Worm (Caenorhabditis elegans): Measurements from ENCODE around the gene ztf-1.

- TF ChIP-seq pha-4 (tag; optimal IDR thresholded peaks at IDR 0.05) (no peak), unc-39 (tag; optimal IDR thresholded peaks at IDR 0.05) (no peak), elt-1 (tag; optimal IDR thresholded peaks at IDR 0.05; ENCODE audit: borderline replicate concordance, insufficient read depth) (no peak)
These were observed 37.1 kb upstream of the ztf-1 start, which contains the start of gene F44E2.3 for ce11 chrIII:8829245-8829644.

Measured in whole organism, mixed stage, embryonic.